Fruit fly (Drosophila melanogaster): ENCODE measurements around the gene CG32148.

DNA sequence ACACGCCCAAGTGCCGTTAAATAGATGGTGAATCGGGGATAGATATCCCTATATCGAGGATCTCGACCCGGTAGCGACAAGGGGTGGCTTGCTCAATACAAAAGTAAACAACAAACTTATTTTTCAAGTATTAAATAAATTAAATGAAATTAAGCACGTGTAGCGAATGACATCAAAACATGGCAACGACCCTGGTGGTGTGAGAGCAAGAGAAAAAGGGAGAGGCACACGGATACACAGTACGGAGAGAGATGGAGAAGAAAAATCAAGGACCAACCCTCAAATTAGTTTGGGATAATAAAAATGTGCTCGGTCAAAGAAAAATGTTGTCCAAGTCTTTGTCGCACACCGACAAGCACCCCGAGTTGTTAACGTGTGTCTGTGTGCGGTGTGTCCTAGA lies 2.3 kb upstream of the CG32148 start:
- no peak for TF ChIP-seq CG8478 (optimal IDR thresholded peaks at IDR 0.05)
- TF ChIP-seq CTCF (optimal IDR thresholded peaks at IDR 0.05), result no peak
